Worm (Caenorhabditis elegans) whole organism, L3 larva: ENCODE data around the gene Y54H5A.2.

Experiments
- R02D3.7 ChIP-seq: fragments of 150-350 bp; optimal IDR thresholded peaks from 2 replicates; lab custom pipeline; 2014; ENCODE audit warnings: missing biosample characterization, missing genetic modification characterization
- ZK546.5 ChIP-seq: sonication (generic microtip); optimal IDR thresholded peaks from 2 replicates; lab custom pipeline; 2017; ENCODE audit warnings: missing biosample characterization, missing genetic modification characterization
- nhr-11 ChIP-seq: fragments of 150-350 bp; optimal IDR thresholded peaks from 2 replicates; lab custom pipeline; 2014; ENCODE audit warnings: missing biosample characterization, missing genetic modification characterization
- nhr-25 ChIP-seq: sonication (generic microtip); optimal IDR thresholded peaks from 2 replicates; lab custom pipeline; 2017; ENCODE audit warnings: missing biosample characterization, missing genetic modification characterization
- nhr-76 ChIP-seq: fragments of 150-350 bp; sonication (generic microtip); optimal IDR thresholded peaks from 5 replicates; lab custom pipeline; 2014; ENCODE audit warnings: missing biosample characterization, missing genetic modification characterization
- nhr-77 ChIP-seq: fragments of 150-350 bp; optimal IDR thresholded peaks from 2 replicates; lab custom pipeline; 2014; ENCODE audit warnings: missing biosample characterization, missing genetic modification characterization
- tbx-2 ChIP-seq: sonication (generic microtip); optimal IDR thresholded peaks from 2 replicates; lab custom pipeline; 2016; ENCODE audit warnings: mild to moderate bottlenecking, missing genetic modification characterization, missing compliant biosample characterization

ce11 chrIII:5089489-5089888 lies 59.9 kb downstream of the Y54H5A.2 start:
- TF ChIP-seq tbx-2 (tag; lab: Kevin White, UChicago): no peak
- no peak for TF ChIP-seq ZK546.5 (tag; lab: Kevin White, UChicago)
- no peak for TF ChIP-seq nhr-76 (tag; lab: Kevin White, UChicago)
- no peak for TF ChIP-seq nhr-11 (tag; lab: Kevin White, UChicago)
- TF ChIP-seq nhr-77 (tag; lab: Kevin White, UChicago): no peak
- TF ChIP-seq R02D3.7 (tag; lab: Kevin White, UChicago): no peak
- TF ChIP-seq nhr-25 (tag; lab: Kevin White, UChicago): peak; percentile 6
